Fruit fly (Drosophila melanogaster) whole organism, prepupa: Measurements from ENCODE around the gene apn.

Source experiments
- CG16779 ChIP-seq: fragments of 200-800 bp; sonication (Bioruptor generic); optimal IDR thresholded peaks from 3 replicates; lab custom pipeline; 2017; ENCODE audit warnings: missing biosample characterization, mild to moderate bottlenecking, missing genetic modification characterization
- CG32006 ChIP-seq: fragments of 200-800 bp; sonication (Bioruptor generic); optimal IDR thresholded peaks from 3 replicates; lab custom pipeline; 2017; ENCODE audit warnings: missing biosample characterization, mild to moderate bottlenecking, missing genetic modification characterization
- CG6854 ChIP-seq: fragments of 200-800 bp; sonication (Bioruptor generic); optimal IDR thresholded peaks from 2 replicates; lab custom pipeline; 2017; ENCODE audit warnings: missing biosample characterization, mild to moderate bottlenecking, missing genetic modification characterization
- CG8319 ChIP-seq: fragments of 200-800 bp; sonication (Bioruptor generic); optimal IDR thresholded peaks from 3 replicates; lab custom pipeline; 2016; ENCODE audit warnings: missing biosample characterization, missing genetic modification characterization
- Sox102F ChIP-seq: fragments of 200-800 bp; sonication (Bioruptor generic); optimal IDR thresholded peaks from 2 replicates; lab custom pipeline; 2016; ENCODE audit warnings: missing biosample characterization, mild to moderate bottlenecking, missing genetic modification characterization
- acj6 ChIP-seq: fragments of 200-800 bp; sonication (Bioruptor generic); optimal IDR thresholded peaks from 3 replicates; lab custom pipeline; 2016; ENCODE audit warnings: missing biosample characterization, missing genetic modification characterization
- fd59A ChIP-seq: fragments of 200-800 bp; sonication (Bioruptor generic); optimal IDR thresholded peaks from 2 replicates; lab custom pipeline; 2017; ENCODE audit warnings: missing biosample characterization, mild to moderate bottlenecking, missing genetic modification characterization, missing genetic modification reagents
- net ChIP-seq: fragments of 200-800 bp; sonication (Bioruptor generic); optimal IDR thresholded peaks from 3 replicates; lab custom pipeline; 2016; ENCODE audit warnings: missing biosample characterization, missing genetic modification characterization
- spab ChIP-seq: fragments of 200-800 bp; sonication (Bioruptor generic); optimal IDR thresholded peaks from 2 replicates; lab custom pipeline; 2017; ENCODE audit warnings: missing biosample characterization, mild to moderate bottlenecking, missing genetic modification characterization, missing genetic modification reagents

- TF ChIP-seq acj6 (GFP tag; lab: Kevin White, UChicago) (peak; percentile 85), Sox102F (peak; percentile 63), net (GFP tag; lab: Kevin White, UChicago) (peak; percentile 76), CG6854 (GFP tag; lab: Kevin White, UChicago) (peak; percentile 79), CG16779 (tag; lab: Kevin White, UChicago) (peak; percentile 79), spab (GFP tag; lab: Kevin White, UChicago) (peak; percentile 86), CG8319 (peak; percentile 70), fd59A (peak; percentile 67), CG32006 (GFP tag; lab: Kevin White, UChicago) (peak; percentile 94)
These were observed 16.8 kb upstream of the apn start for dm6 chr3R:13305318-13305899.
